Worm (Caenorhabditis elegans) whole organism, young adult: Measurements from ENCODE around the gene algn-13.

Experiments
- C17E4.6 ChIP-seq: fragments of 200-800 bp; sonication (Bioruptor generic); IDR thresholded peaks from 2 replicates; pipeline ENCODE4 v1.3.6; 2022; ENCODE audit warnings: missing genetic modification reagents, missing genetic modification characterization, missing compliant biosample characterization
- F10E7.11 ChIP-seq: sonication (generic microtip); optimal IDR thresholded peaks from 2 replicates; lab custom pipeline; 2017; ENCODE audit warnings: mild to moderate bottlenecking, missing genetic modification characterization, moderate library complexity, missing compliant biosample characterization
- F37B4.10 ChIP-seq: fragments of 200-800 bp; sonication (Bioruptor generic); IDR thresholded peaks from 2 replicates; pipeline ENCODE4 v1.3.6; 2022; ENCODE audit warnings: missing genetic modification characterization, missing compliant biosample characterization
- F49E8.2 ChIP-seq: sonication (generic microtip); optimal IDR thresholded peaks from 3 replicates; lab custom pipeline; 2017; ENCODE audit warnings: missing genetic modification characterization, mild to moderate bottlenecking, missing compliant biosample characterization, antibody characterized with exemption, moderate library complexity; ENCODE audit not compliant: insufficient read depth
- F55B11.4 ChIP-seq: sonication (generic microtip); optimal IDR thresholded peaks from 2 replicates; lab custom pipeline; 2016; ENCODE audit warnings: missing compliant biosample characterization, missing genetic modification characterization, borderline replicate concordance; ENCODE audit not compliant: insufficient read depth
- F57A8.1 ChIP-seq: fragments of 200-800 bp; sonication (Bioruptor generic); optimal IDR thresholded peaks from 2 replicates; lab custom pipeline; 2018; ENCODE audit warnings: mild to moderate bottlenecking, missing genetic modification characterization, moderate library complexity, missing compliant biosample characterization
- F57C9.4 ChIP-seq: sonication (generic microtip); optimal IDR thresholded peaks from 2 replicates; lab custom pipeline; 2017; ENCODE audit warnings: mild to moderate bottlenecking, missing genetic modification characterization, missing compliant biosample characterization
- Y95B8A.8 ChIP-seq: fragments of 200-800 bp; sonication (Bioruptor generic); IDR thresholded peaks from 2 replicates; pipeline ENCODE4 v1.3.6; 2022; ENCODE audit warnings: missing genetic modification reagents, missing genetic modification characterization, missing compliant biosample characterization
- attf-5 ChIP-seq: fragments of 200-800 bp; sonication (Bioruptor generic); optimal IDR thresholded peaks from 2 replicates; lab custom pipeline; 2018; ENCODE audit warnings: mild to moderate bottlenecking, missing genetic modification characterization, missing compliant biosample characterization
- attf-6 ChIP-seq: fragments of 200-800 bp; sonication (Bioruptor generic); IDR thresholded peaks from 2 replicates; pipeline ENCODE4 v1.3.6; 2022; ENCODE audit warnings: missing genetic modification reagents, missing genetic modification characterization, missing compliant biosample characterization
- bed-2 ChIP-seq: fragments of 200-800 bp; sonication (Bioruptor generic); IDR thresholded peaks from 2 replicates; pipeline ENCODE4 v1.3.6; 2022; ENCODE audit warnings: missing genetic modification reagents, missing genetic modification characterization, missing compliant biosample characterization
- ccch-3 ChIP-seq: fragments of 200-800 bp; sonication (Bioruptor generic); optimal IDR thresholded peaks from 2 replicates; lab custom pipeline; 2018; ENCODE audit warnings: mild to moderate bottlenecking, missing genetic modification characterization, missing compliant biosample characterization
- ceh-27 ChIP-seq: fragments of 200-800 bp; sonication (Bioruptor generic); optimal IDR thresholded peaks from 2 replicates; lab custom pipeline; 2018; ENCODE audit warnings: mild to moderate bottlenecking, missing genetic modification characterization, moderate library complexity, missing compliant biosample characterization
- ceh-58 ChIP-seq: fragments of 200-800 bp; sonication (Bioruptor generic); IDR thresholded peaks from 2 replicates; pipeline ENCODE4 v1.3.6; 2022; ENCODE audit warnings: missing genetic modification characterization, missing compliant biosample characterization
- ceh-79 ChIP-seq: sonication (generic microtip); optimal IDR thresholded peaks from 2 replicates; lab custom pipeline; 2017; ENCODE audit warnings: mild to moderate bottlenecking, missing genetic modification characterization, missing compliant biosample characterization
- ceh-91 ChIP-seq: fragments of 200-800 bp; sonication (Bioruptor generic); IDR thresholded peaks from 2 replicates; pipeline ENCODE4 v1.3.6; 2022; ENCODE audit warnings: missing genetic modification reagents, missing genetic modification characterization, missing compliant biosample characterization
- chd-7 ChIP-seq: sonication (generic microtip); optimal IDR thresholded peaks from 2 replicates; lab custom pipeline; 2016; ENCODE audit warnings: mild to moderate bottlenecking, missing genetic modification characterization, moderate library complexity, missing compliant biosample characterization
- dpl-1 ChIP-seq: fragments of 150-350 bp; optimal IDR thresholded peaks from 2 replicates; lab custom pipeline; 2014; ENCODE audit warnings: missing biosample characterization, missing genetic modification reagents, missing genetic modification characterization
- egl-18 ChIP-seq: fragments of 200-800 bp; sonication (Bioruptor generic); IDR thresholded peaks from 2 replicates; pipeline ENCODE4 v1.3.6; 2022; ENCODE audit warnings: missing genetic modification reagents, missing genetic modification characterization, missing compliant biosample characterization
- egrh-3 ChIP-seq: fragments of 200-800 bp; sonication (Bioruptor generic); IDR thresholded peaks from 2 replicates; pipeline ENCODE4 v1.3.6; 2022; ENCODE audit warnings: missing genetic modification reagents, missing genetic modification characterization, missing compliant biosample characterization
- hlh-12 ChIP-seq: sonication (generic microtip); optimal IDR thresholded peaks from 2 replicates; lab custom pipeline; 2016; ENCODE audit warnings: missing genetic modification characterization, missing compliant biosample characterization
- hlh-26 ChIP-seq: fragments of 200-800 bp; sonication (Bioruptor generic); conservative IDR thresholded peaks from 2 replicates; pipeline ENCODE4 v1.3.6; 2022; ENCODE audit warnings: missing genetic modification reagents, missing genetic modification characterization, missing compliant biosample characterization
- let-526 ChIP-seq: fragments of 200-800 bp; sonication (Bioruptor generic); IDR thresholded peaks from 2 replicates; pipeline ENCODE4 v1.3.6; 2022; ENCODE audit warnings: missing genetic modification reagents, missing genetic modification characterization, missing compliant biosample characterization
- lin-40 ChIP-seq: sonication (generic microtip); optimal IDR thresholded peaks from 2 replicates; lab custom pipeline; 2016; ENCODE audit warnings: missing genetic modification characterization, mild to moderate bottlenecking, missing compliant biosample characterization, missing genotype, missing genetic modification reagents
- lir-1 ChIP-seq: fragments of 200-800 bp; sonication (Bioruptor generic); conservative IDR thresholded peaks from 2 replicates; pipeline ENCODE4 v1.3.6; 2022; ENCODE audit warnings: missing genetic modification reagents, missing genetic modification characterization, missing compliant biosample characterization
- madf-10 ChIP-seq: sonication (generic microtip); optimal IDR thresholded peaks from 2 replicates; lab custom pipeline; 2016; ENCODE audit warnings: mild to moderate bottlenecking, missing genetic modification characterization, missing compliant biosample characterization
- madf-3 ChIP-seq: fragments of 200-800 bp; sonication (Bioruptor generic); IDR thresholded peaks from 2 replicates; pipeline ENCODE4 v1.3.6; 2022; ENCODE audit warnings: missing genetic modification reagents, missing genetic modification characterization, missing compliant biosample characterization
- madf-6 ChIP-seq: fragments of 200-800 bp; sonication (Bioruptor generic); IDR thresholded peaks from 2 replicates; pipeline ENCODE4 v1.3.6; 2022; ENCODE audit warnings: missing genetic modification reagents, missing genetic modification characterization, missing compliant biosample characterization
- mcd-1 ChIP-seq: fragments of 200-800 bp; sonication (Bioruptor generic); IDR thresholded peaks from 2 replicates; pipeline ENCODE4 v1.3.6; 2022; ENCODE audit warnings: missing genetic modification reagents, missing genetic modification characterization, missing compliant biosample characterization
- mel-28 ChIP-seq: sonication (generic microtip); optimal IDR thresholded peaks from 2 replicates; lab custom pipeline; 2016; ENCODE audit warnings: borderline replicate concordance, mild to moderate bottlenecking, missing genetic modification characterization, missing compliant biosample characterization
- mes-4 ChIP-seq: sonication (generic microtip); optimal IDR thresholded peaks from 2 replicates; lab custom pipeline; 2016; ENCODE audit warnings: missing genotype, missing genetic modification characterization, missing compliant biosample characterization
- mxl-1 ChIP-seq: sonication (generic microtip); optimal IDR thresholded peaks from 2 replicates; lab custom pipeline; 2016; ENCODE audit warnings: missing genetic modification characterization, missing compliant biosample characterization
- nfya-1 ChIP-seq: sonication (generic microtip); optimal IDR thresholded peaks from 2 replicates; lab custom pipeline; 2017; ENCODE audit warnings: antibody characterized with exemption, missing compliant biosample characterization, missing genetic modification characterization, borderline replicate concordance; ENCODE audit not compliant: insufficient read depth
- nfya-2 ChIP-seq: fragments of 200-800 bp; sonication (Bioruptor generic); IDR thresholded peaks from 2 replicates; pipeline ENCODE4 v1.3.6; 2022; ENCODE audit warnings: missing genetic modification reagents, missing genetic modification characterization, missing compliant biosample characterization
- nhr-120 ChIP-seq: fragments of 200-800 bp; sonication (Bioruptor generic); IDR thresholded peaks from 2 replicates; pipeline ENCODE4 v1.3.6; 2022; ENCODE audit warnings: missing genetic modification characterization, missing compliant biosample characterization
- nhr-179 ChIP-seq: sonication (generic microtip); optimal IDR thresholded peaks from 2 replicates; lab custom pipeline; 2016; ENCODE audit warnings: mild to moderate bottlenecking, missing genetic modification characterization, missing compliant biosample characterization
- nhr-27 ChIP-seq: fragments of 200-800 bp; sonication (Bioruptor generic); optimal IDR thresholded peaks from 2 replicates; lab custom pipeline; 2018; ENCODE audit warnings: mild to moderate bottlenecking, missing genetic modification characterization, moderate library complexity, missing compliant biosample characterization
- nhr-80 ChIP-seq: sonication (generic microtip); optimal IDR thresholded peaks from 2 replicates; lab custom pipeline; 2016; ENCODE audit warnings: missing genetic modification characterization, missing compliant biosample characterization
- pbrm-1 ChIP-seq: fragments of 200-800 bp; sonication (Bioruptor generic); IDR thresholded peaks from 2 replicates; pipeline ENCODE4 v1.3.6; 2022; ENCODE audit warnings: missing genetic modification reagents, missing genetic modification characterization, missing compliant biosample characterization
- pha-4 ChIP-seq: fragments of 150-350 bp; sonication (generic microtip); optimal IDR thresholded peaks from 2 replicates; lab custom pipeline; 2014; ENCODE audit warnings: missing biosample characterization, missing genetic modification reagents, missing genetic modification characterization
- rec-8 ChIP-seq, 2 experiments: sonication (generic microtip); optimal IDR thresholded peaks; 2 replicates each; lab custom pipeline; 2016; ENCODE audit warnings: mild to moderate bottlenecking in 2 of 2, missing genetic modification characterization in 2 of 2, missing genetic modification reagents in 2 of 2, missing genotype in 2 of 2, missing biosample characterization in 1 of 2, missing compliant biosample characterization in 1 of 2, moderate library complexity in 1 of 2
- repo-1 ChIP-seq: sonication (generic microtip); optimal IDR thresholded peaks from 2 replicates; lab custom pipeline; 2017; ENCODE audit warnings: mild to moderate bottlenecking, missing genetic modification characterization, missing compliant biosample characterization
- snpc-4 ChIP-seq, 5 experiments: fragments of 150-350 bp in 1 of 5; sonication (generic microtip) in 4 of 5; optimal IDR thresholded peaks; 2 replicates each; lab custom pipeline; 2014 to 2018; ENCODE audit warnings: missing genetic modification characterization in 5 of 5, missing biosample characterization in 3 of 5, antibody characterized with exemption in 2 of 5, mild to moderate bottlenecking in 2 of 5, missing compliant biosample characterization in 2 of 5, missing genotype in 2 of 5, moderate library complexity in 2 of 5, missing genetic modification reagents in 1 of 5
- sptf-2 ChIP-seq: fragments of 200-800 bp; sonication (Bioruptor generic); optimal IDR thresholded peaks from 2 replicates; lab custom pipeline; 2018; ENCODE audit warnings: mild to moderate bottlenecking, missing genetic modification characterization, missing compliant biosample characterization
- xnd-1 ChIP-seq: sonication (generic microtip); optimal IDR thresholded peaks from 2 replicates; lab custom pipeline; 2016; ENCODE audit warnings: missing genotype, missing genetic modification reagents, missing genetic modification characterization, missing compliant biosample characterization
- ztf-18 ChIP-seq: sonication (generic microtip); optimal IDR thresholded peaks from 2 replicates; lab custom pipeline; 2016; ENCODE audit warnings: missing genotype, mild to moderate bottlenecking, missing genetic modification characterization, missing compliant biosample characterization
- ztf-22 ChIP-seq: fragments of 200-800 bp; sonication (Bioruptor generic); optimal IDR thresholded peaks from 2 replicates; lab custom pipeline; 2018; ENCODE audit warnings: mild to moderate bottlenecking, missing genetic modification characterization, moderate library complexity, missing compliant biosample characterization
- ztf-25 ChIP-seq: fragments of 200-800 bp; sonication (Bioruptor generic); IDR thresholded peaks from 2 replicates; pipeline ENCODE4 v1.3.6; 2022; ENCODE audit warnings: missing genetic modification reagents, missing genetic modification characterization, missing compliant biosample characterization

Gene algn-13

DNA sequence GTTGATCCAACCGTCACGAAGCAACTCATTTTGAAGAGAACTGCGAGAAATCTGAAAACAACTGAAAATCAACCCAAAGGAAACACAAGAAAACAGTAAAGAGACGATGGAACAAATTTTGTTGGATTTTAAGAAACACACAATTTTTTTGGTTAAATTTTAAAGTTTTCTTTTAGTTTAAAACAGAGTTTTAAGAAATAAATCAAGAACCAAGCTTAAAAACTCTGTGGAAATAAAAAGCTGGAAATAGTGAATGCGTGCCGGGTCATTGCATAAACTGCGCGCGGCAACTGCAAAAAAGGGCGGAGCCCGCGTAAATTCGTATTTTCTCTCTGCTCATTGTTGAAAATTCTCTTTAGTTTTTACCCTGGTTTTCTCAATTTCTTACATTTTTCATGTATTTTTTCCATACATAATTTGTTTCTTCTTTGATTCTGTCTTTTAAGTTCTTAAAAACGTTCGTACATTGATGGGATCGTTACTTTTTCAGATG is at the start of gene algn-13, which contains the start of gene R10D12.13 (continued):
- TF ChIP-seq chd-7 (tag; lab: Kevin White, UChicago), result no peak
- TF ChIP-seq C17E4.6 (GFP tag; lab: Robert Waterston, UW), result no peak
- no peak for TF ChIP-seq madf-10 (tag; lab: Kevin White, UChicago)
- no peak for TF ChIP-seq ceh-58 (GFP tag; lab: Robert Waterston, UW)
- TF ChIP-seq pbrm-1 (GFP tag; lab: Robert Waterston, UW), result peak; percentile 78
- TF ChIP-seq F57C9.4, result no peak
- no peak for TF ChIP-seq ztf-22 (GFP tag; lab: Kevin White, UChicago)
- TF ChIP-seq attf-6 (GFP tag; lab: Robert Waterston, UW), result no peak
- TF ChIP-seq mcd-1 (GFP tag; lab: Robert Waterston, UW), result peak; percentile 75
- TF ChIP-seq F49E8.2, result peak; percentile 57
- no peak for TF ChIP-seq ztf-25 (GFP tag; lab: Robert Waterston, UW)
- no peak for TF ChIP-seq nhr-120 (GFP tag; lab: Robert Waterston, UW)
- TF ChIP-seq mxl-1 (tag; lab: Kevin White, UChicago), result no peak
- no peak for TF ChIP-seq ccch-3 (GFP tag; lab: Kevin White, UChicago)
- no peak for TF ChIP-seq nhr-27
- no peak for TF ChIP-seq F57A8.1 (GFP tag; lab: Kevin White, UChicago)
- peak; percentile 37 for TF ChIP-seq ztf-18 (tag; lab: Kevin White, UChicago)
- TF ChIP-seq F37B4.10 (GFP tag; lab: Robert Waterston, UW), result no peak
- TF ChIP-seq mel-28 (tag; lab: Kevin White, UChicago), result no peak
- no peak for TF ChIP-seq nhr-179 (tag; lab: Kevin White, UChicago)
- no peak for TF ChIP-seq madf-3 (GFP tag; lab: Robert Waterston, UW)
- TF ChIP-seq egl-18 (GFP tag; lab: Robert Waterston, UW), result no peak
- no peak for TF ChIP-seq sptf-2
- TF ChIP-seq hlh-26 (GFP tag; lab: Robert Waterston, UW), result no peak
- TF ChIP-seq xnd-1 (tag; lab: Kevin White, UChicago), result peak; percentile 65
- peak; percentile 93 for TF ChIP-seq madf-6 (GFP tag; lab: Robert Waterston, UW)
- peak; percentile 51 for TF ChIP-seq dpl-1 (GFP tag; lab: Kevin White, UChicago)
- TF ChIP-seq rec-8 (tag; optimal IDR thresholded peaks at IDR 0.05; lab: Kevin White, UChicago), result no peak
- TF ChIP-seq snpc-4 (GFP tag; optimal IDR thresholded peaks at IDR 0.05; lab: Kevin White, UChicago), result peak; percentile 65
- TF ChIP-seq snpc-4 (tag; optimal IDR thresholded peaks at IDR 0.05; lab: Kevin White, UChicago), result peak in 3 of 4 experiments; percentile 54 to 84 (median 57)
- TF ChIP-seq hlh-12, result no peak
- TF ChIP-seq nhr-80 (tag; lab: Kevin White, UChicago), result peak; percentile 8
- TF ChIP-seq lin-40 (tag; lab: Kevin White, UChicago), result no peak
- TF ChIP-seq ceh-79, result no peak
- no peak for TF ChIP-seq egrh-3 (GFP tag; lab: Robert Waterston, UW)
- TF ChIP-seq lir-1 (GFP tag; lab: Robert Waterston, UW), result 0 out of 2 replicates have a peak, but pooled peaks have one; percentile 22
- TF ChIP-seq Y95B8A.8 (GFP tag; lab: Robert Waterston, UW), result peak; percentile 26; the same call in 1 of the 2 replicates
- no peak for TF ChIP-seq let-526 (GFP tag; lab: Robert Waterston, UW)
- no peak for TF ChIP-seq nfya-1
- no peak for TF ChIP-seq F55B11.4
- no peak for TF ChIP-seq bed-2 (GFP tag; lab: Robert Waterston, UW)
- TF ChIP-seq pha-4 (tag; lab: Kevin White, UChicago), result no peak
- TF ChIP-seq ceh-91 (GFP tag; lab: Robert Waterston, UW), result peak; percentile 67
- TF ChIP-seq attf-5, result peak; percentile 54
- no peak for TF ChIP-seq F10E7.11 (tag; lab: Kevin White, UChicago)
- no peak for TF ChIP-seq nfya-2 (GFP tag; lab: Robert Waterston, UW)
- peak; percentile 16 for TF ChIP-seq ceh-27 (GFP tag; lab: Kevin White, UChicago)
- TF ChIP-seq mes-4, result no peak
- no peak for TF ChIP-seq repo-1 (tag; lab: Kevin White, UChicago)
